Fruit fly (Drosophila melanogaster) whole organism, embryonic: ENCODE data around the gene CG14984.

Experiments used
- ATbp ChIP-seq: fragments of 200-800 bp; sonication (Bioruptor generic); optimal IDR thresholded peaks from 2 replicates; lab custom pipeline; 2017; ENCODE audit warnings: missing biosample characterization, mild to moderate bottlenecking, missing genetic modification characterization, missing genetic modification reagents
- Abd-B ChIP-seq: fragments of 200-800 bp; sonication (Bioruptor generic); optimal IDR thresholded peaks from 2 replicates; lab custom pipeline; 2018; ENCODE audit warnings: missing biosample characterization, mild to moderate bottlenecking, missing genetic modification characterization, moderate library complexity
- Asciz ChIP-seq: fragments of 200-800 bp; sonication (Bioruptor generic); optimal IDR thresholded peaks from 2 replicates; lab custom pipeline; 2017; ENCODE audit warnings: missing biosample characterization, mild to moderate bottlenecking, missing genetic modification characterization, missing genetic modification reagents
- Atf6 ChIP-seq: fragments of 200-800 bp; sonication (Bioruptor generic); IDR thresholded peaks from 2 replicates; pipeline ENCODE4 v1.3.6; 2022; ENCODE audit warnings: missing biosample characterization, missing genetic modification characterization
- CG11696 ChIP-seq: fragments of 200-800 bp; sonication (Bioruptor generic); IDR thresholded peaks from 2 replicates; pipeline ENCODE4 v1.3.6; 2022; ENCODE audit warnings: missing biosample characterization, missing genetic modification characterization
- CG12236 ChIP-seq: fragments of 200-800 bp; sonication (Bioruptor generic); optimal IDR thresholded peaks from 2 replicates; lab custom pipeline; 2016; ENCODE audit warnings: missing biosample characterization, missing genetic modification characterization
- CG12299 ChIP-seq: fragments of 200-800 bp; sonication (Bioruptor generic); optimal IDR thresholded peaks from 2 replicates; lab custom pipeline; 2018; ENCODE audit warnings: missing biosample characterization, mild to moderate bottlenecking, missing genetic modification characterization
- CG1233 ChIP-seq: fragments of 200-800 bp; sonication (Bioruptor generic); optimal IDR thresholded peaks from 4 replicates; lab custom pipeline; 2018; ENCODE audit warnings: missing biosample characterization, mild to moderate bottlenecking, missing genetic modification characterization
- CG12391 ChIP-seq: fragments of 200-800 bp; sonication (Bioruptor generic); optimal IDR thresholded peaks from 3 replicates; lab custom pipeline; 2018; ENCODE audit warnings: missing biosample characterization, mild to moderate bottlenecking, missing genetic modification characterization, moderate library complexity
- CG13296 ChIP-seq: fragments of 200-800 bp; sonication (Bioruptor generic); optimal IDR thresholded peaks from 3 replicates; lab custom pipeline; 2018; ENCODE audit warnings: missing biosample characterization, mild to moderate bottlenecking, missing genetic modification characterization
- CG15696 ChIP-seq: fragments of 200-800 bp; sonication (Bioruptor generic); optimal IDR thresholded peaks from 2 replicates; lab custom pipeline; 2019; ENCODE audit warnings: missing biosample characterization, mild to moderate bottlenecking, missing genetic modification characterization, moderate library complexity
- CG17568 ChIP-seq: fragments of 200-800 bp; sonication (Bioruptor generic); optimal IDR thresholded peaks from 2 replicates; lab custom pipeline; 2018; ENCODE audit warnings: missing biosample characterization, mild to moderate bottlenecking, missing genetic modification characterization, moderate library complexity
- CG18599 ChIP-seq: fragments of 200-800 bp; sonication (Bioruptor generic); optimal IDR thresholded peaks from 3 replicates; lab custom pipeline; 2017; ENCODE audit warnings: missing biosample characterization, missing genetic modification characterization, mild to moderate bottlenecking, moderate library complexity, missing genetic modification reagents
- CG2120 ChIP-seq: fragments of 200-800 bp; sonication (Bioruptor generic); optimal IDR thresholded peaks from 3 replicates; lab custom pipeline; 2016; ENCODE audit warnings: missing biosample characterization, missing genetic modification characterization
- CG2712 ChIP-seq: fragments of 200-800 bp; optimal IDR thresholded peaks from 3 replicates; lab custom pipeline; 2019; ENCODE audit warnings: missing biosample characterization, mild to moderate bottlenecking, missing genetic modification characterization, moderate library complexity
- CG3281 ChIP-seq: fragments of 200-800 bp; sonication (Bioruptor generic); optimal IDR thresholded peaks from 3 replicates; lab custom pipeline; 2017; ENCODE audit warnings: missing biosample characterization, mild to moderate bottlenecking, missing genetic modification characterization
- CG3407 ChIP-seq: fragments of 200-800 bp; sonication (Bioruptor generic); optimal IDR thresholded peaks from 2 replicates; lab custom pipeline; 2018; ENCODE audit warnings: missing biosample characterization, mild to moderate bottlenecking, missing genetic modification characterization
- CG4424 ChIP-seq: fragments of 200-800 bp; sonication (Bioruptor generic); optimal IDR thresholded peaks from 3 replicates; lab custom pipeline; 2016; ENCODE audit warnings: missing biosample characterization, missing genetic modification characterization
- CG6654 ChIP-seq: fragments of 200-800 bp; sonication (Bioruptor generic); optimal IDR thresholded peaks from 2 replicates; lab custom pipeline; 2017; ENCODE audit warnings: missing biosample characterization, mild to moderate bottlenecking, missing genetic modification characterization
- CG6813 ChIP-seq: fragments of 200-800 bp; sonication (Bioruptor generic); optimal IDR thresholded peaks from 2 replicates; lab custom pipeline; 2017; ENCODE audit warnings: missing biosample characterization, missing genetic modification characterization, mild to moderate bottlenecking, moderate library complexity, missing genetic modification reagents
- CG7839 ChIP-seq: fragments of 200-800 bp; sonication (Bioruptor generic); optimal IDR thresholded peaks from 3 replicates; lab custom pipeline; 2018; ENCODE audit warnings: missing biosample characterization, mild to moderate bottlenecking, missing genetic modification characterization, moderate library complexity
- CG7987 ChIP-seq: fragments of 200-800 bp; sonication (Bioruptor generic); optimal IDR thresholded peaks from 2 replicates; lab custom pipeline; 2018; ENCODE audit warnings: missing biosample characterization, mild to moderate bottlenecking, missing genetic modification characterization, moderate library complexity
- CG8281 ChIP-seq: fragments of 200-800 bp; sonication (Bioruptor generic); optimal IDR thresholded peaks from 2 replicates; lab custom pipeline; 2018; ENCODE audit warnings: missing biosample characterization, mild to moderate bottlenecking, missing genetic modification characterization, moderate library complexity
- CG9727 ChIP-seq: fragments of 200-800 bp; sonication (Bioruptor generic); optimal IDR thresholded peaks from 3 replicates; lab custom pipeline; 2017; ENCODE audit warnings: missing biosample characterization, mild to moderate bottlenecking, missing genetic modification characterization
- CG9817 ChIP-seq: fragments of 200-800 bp; sonication (Bioruptor generic); optimal IDR thresholded peaks from 2 replicates; lab custom pipeline; 2018; ENCODE audit warnings: missing biosample characterization, mild to moderate bottlenecking, missing genetic modification characterization, moderate library complexity
- CG9876 ChIP-seq: fragments of 200-800 bp; sonication (Bioruptor generic); optimal IDR thresholded peaks from 2 replicates; lab custom pipeline; 2016; ENCODE audit warnings: missing biosample characterization, missing genetic modification characterization
- Dp ChIP-seq: fragments of 200-800 bp; sonication (Bioruptor generic); optimal IDR thresholded peaks from 2 replicates; lab custom pipeline; 2018; ENCODE audit warnings: missing biosample characterization, mild to moderate bottlenecking, missing genetic modification characterization, moderate library complexity
- Fer1 ChIP-seq: fragments of 200-800 bp; sonication (Bioruptor generic); optimal IDR thresholded peaks from 2 replicates; lab custom pipeline; 2017; ENCODE audit warnings: missing biosample characterization, mild to moderate bottlenecking, missing genetic modification characterization
- Fer3 ChIP-seq: fragments of 200-800 bp; sonication (Bioruptor generic); optimal IDR thresholded peaks from 2 replicates; lab custom pipeline; 2018; ENCODE audit warnings: missing biosample characterization, mild to moderate bottlenecking, missing genetic modification characterization, moderate library complexity
- HHEX ChIP-seq: fragments of 200-800 bp; sonication (Bioruptor generic); optimal IDR thresholded peaks from 3 replicates; lab custom pipeline; 2017; ENCODE audit warnings: missing biosample characterization, mild to moderate bottlenecking, missing genetic modification characterization, missing genetic modification reagents
- Mad ChIP-seq: fragments of 200-800 bp; sonication (Bioruptor generic); optimal IDR thresholded peaks from 2 replicates; lab custom pipeline; 2016; ENCODE audit warnings: missing biosample characterization, missing genetic modification characterization
- Mes4 ChIP-seq: fragments of 200-800 bp; sonication (Bioruptor generic); optimal IDR thresholded peaks from 2 replicates; lab custom pipeline; 2016; ENCODE audit warnings: missing biosample characterization, missing genetic modification characterization
- NC2β ChIP-seq: fragments of 200-800 bp; sonication (Bioruptor generic); optimal IDR thresholded peaks from 2 replicates; lab custom pipeline; 2016; ENCODE audit warnings: missing biosample characterization, missing genetic modification characterization
- Optix ChIP-seq: fragments of 200-800 bp; sonication (Bioruptor generic); IDR thresholded peaks from 3 replicates; pipeline ENCODE4 v1.3.6; 2022; ENCODE audit warnings: missing biosample characterization, missing genetic modification characterization
- PHDP ChIP-seq: fragments of 200-800 bp; sonication (Bioruptor generic); optimal IDR thresholded peaks from 3 replicates; lab custom pipeline; 2018; ENCODE audit warnings: missing biosample characterization, mild to moderate bottlenecking, missing genetic modification characterization, moderate library complexity
- Ptx1 ChIP-seq: fragments of 200-800 bp; sonication (Bioruptor generic); IDR thresholded peaks from 2 replicates; pipeline ENCODE4 v1.3.6; 2022; ENCODE audit warnings: missing biosample characterization, missing genetic modification characterization
- Sox100B ChIP-seq: fragments of 200-800 bp; sonication (Bioruptor generic); optimal IDR thresholded peaks from 3 replicates; lab custom pipeline; 2018; ENCODE audit warnings: missing biosample characterization, mild to moderate bottlenecking, missing genetic modification characterization
- ash1 ChIP-seq: fragments of 200-800 bp; sonication (Bioruptor generic); optimal IDR thresholded peaks from 2 replicates; lab custom pipeline; 2018; ENCODE audit warnings: missing biosample characterization, mild to moderate bottlenecking, missing genetic modification characterization
- bigmax ChIP-seq: fragments of 200-800 bp; sonication (Bioruptor generic); optimal IDR thresholded peaks from 2 replicates; lab custom pipeline; 2018; ENCODE audit warnings: missing biosample characterization, mild to moderate bottlenecking, missing genetic modification characterization
- bsh ChIP-seq, 2 experiments: fragments of 200-800 bp; sonication (Bioruptor generic); optimal IDR thresholded peaks; 2 replicates each; lab custom pipeline; 2017 to 2018; ENCODE audit warnings: mild to moderate bottlenecking in 2 of 2, missing biosample characterization in 2 of 2, missing genetic modification characterization in 2 of 2, moderate library complexity in 1 of 2
- fd3F ChIP-seq: fragments of 200-800 bp; sonication (Bioruptor generic); optimal IDR thresholded peaks from 2 replicates; lab custom pipeline; 2018; ENCODE audit warnings: missing biosample characterization, mild to moderate bottlenecking, missing genetic modification characterization, moderate library complexity
- gcm ChIP-seq: fragments of 200-800 bp; sonication (Bioruptor generic); optimal IDR thresholded peaks from 2 replicates; lab custom pipeline; 2019; ENCODE audit warnings: missing biosample characterization, mild to moderate bottlenecking, missing genetic modification characterization, moderate library complexity
- her ChIP-seq: fragments of 200-800 bp; sonication (Bioruptor generic); optimal IDR thresholded peaks from 2 replicates; lab custom pipeline; 2016; ENCODE audit warnings: missing biosample characterization, missing genetic modification characterization
- klu ChIP-seq: fragments of 200-800 bp; sonication (Bioruptor generic); IDR thresholded peaks from 2 replicates; pipeline ENCODE4 v1.3.6; 2022; ENCODE audit warnings: missing biosample characterization, missing genetic modification characterization
- odd ChIP-seq: fragments of 200-800 bp; sonication (Bioruptor generic); optimal IDR thresholded peaks from 2 replicates; lab custom pipeline; 2017; ENCODE audit warnings: missing biosample characterization, mild to moderate bottlenecking, missing genetic modification characterization
- otp ChIP-seq: fragments of 200-800 bp; sonication (Bioruptor generic); IDR thresholded peaks from 3 replicates; pipeline ENCODE4, ENCODE4 v1.3.6; 2022; ENCODE audit warnings: missing biosample characterization, missing genetic modification characterization
- phol ChIP-seq: fragments of 200-800 bp; sonication (Bioruptor generic); optimal IDR thresholded peaks from 3 replicates; lab custom pipeline; 2018; ENCODE audit warnings: missing biosample characterization, mild to moderate bottlenecking, missing genetic modification characterization, moderate library complexity
- sd ChIP-seq: fragments of 200-800 bp; sonication (Bioruptor generic); optimal IDR thresholded peaks from 3 replicates; lab custom pipeline; 2018; ENCODE audit warnings: missing biosample characterization, mild to moderate bottlenecking, missing genetic modification characterization, moderate library complexity
- sug ChIP-seq: fragments of 200-800 bp; optimal IDR thresholded peaks from 2 replicates; lab custom pipeline; 2019; ENCODE audit warnings: missing biosample characterization, mild to moderate bottlenecking, missing genetic modification characterization, moderate library complexity

CG14984 gene

dm6 chr3L:3932742-3933289, 19.5 kb downstream of the CG14984 start (continued):
- TF ChIP-seq phol (tag; lab: Kevin White, UChicago) (no peak), CG12391 (tag; lab: Kevin White, UChicago) (no peak), CG3407 (GFP tag; lab: Kevin White, UChicago) (no peak), CG9876 (no peak), CG18599 (GFP tag; lab: Kevin White, UChicago) (peak; percentile 77), gcm (GFP tag; lab: Kevin White, UChicago) (no peak), CG1233 (GFP tag; lab: Kevin White, UChicago) (peak; percentile 21), CG12299 (tag; lab: Kevin White, UChicago) (peak; percentile 16), Ptx1 (GFP tag; lab: Robert Waterston, UW) (no peak), CG9817 (no peak), her (GFP tag; lab: Kevin White, UChicago) (no peak), Mes4 (GFP tag; lab: Kevin White, UChicago) (no peak), NC2β (no peak), Fer3 (tag; lab: Kevin White, UChicago) (peak; percentile 71), CG9727 (no peak), ATbp (GFP tag; lab: Kevin White, UChicago) (peak; percentile 42), CG17568 (GFP tag; lab: Kevin White, UChicago) (peak; percentile 54), CG11696 (GFP tag; lab: Robert Waterston, UW) (no peak), CG2712 (tag; lab: Kevin White, UChicago) (no peak), Sox100B (peak; percentile 12), Dp (no peak), Atf6 (GFP tag; lab: Robert Waterston, UW) (0 out of 2 replicates have a peak, but pooled peaks have one; percentile 26), fd3F (GFP tag; lab: Kevin White, UChicago) (peak; percentile 51), CG6813 (GFP tag; lab: Kevin White, UChicago) (peak; percentile 48), CG7987 (peak; percentile 13), HHEX (GFP tag; lab: Kevin White, UChicago) (peak; percentile 29), klu (GFP tag; lab: Robert Waterston, UW) (no peak), Asciz (GFP tag; lab: Kevin White, UChicago) (peak; percentile 7), ash1 (GFP tag; lab: Kevin White, UChicago) (peak; percentile 24), sd (peak; percentile 43), CG13296 (peak; percentile 34), CG6654 (GFP tag; lab: Kevin White, UChicago) (no peak), CG2120 (GFP tag; lab: Kevin White, UChicago) (peak; percentile 35), CG15696 (tag; lab: Kevin White, UChicago) (no peak), bsh (GFP tag; optimal IDR thresholded peaks at IDR 0.05; lab: Kevin White, UChicago) (no peak), odd (peak; percentile 23), Fer1 (peak; percentile 65), Abd-B (no peak), CG12236 (no peak), sug (tag; lab: Kevin White, UChicago) (peak; percentile 19), CG8281 (tag; lab: Kevin White, UChicago) (no peak), bigmax (GFP tag; lab: Kevin White, UChicago) (no peak), CG4424 (GFP tag; lab: Kevin White, UChicago) (no peak), otp (GFP tag; lab: Robert Waterston, UW) (no peak), CG7839 (tag; lab: Kevin White, UChicago) (peak; percentile 22), CG3281 (GFP tag; lab: Kevin White, UChicago) (peak; percentile 75), PHDP (tag; lab: Kevin White, UChicago) (peak; percentile 61), Mad (GFP tag; lab: Kevin White, UChicago) (no peak), Optix (GFP tag; lab: Robert Waterston, UW) (no peak)
